Worm (Caenorhabditis elegans) whole organism, midembryonic: ENCODE measurements around the gene elo-7.

ENCODE experiments used
- T22C8.4 ChIP-seq: fragments of 200-800 bp; sonication (Bioruptor generic); IDR thresholded peaks from 2 replicates; pipeline ENCODE4 v1.3.6; 2022; ENCODE audit warnings: missing genetic modification characterization, missing compliant biosample characterization
- flt-1 ChIP-seq: fragments of 200-800 bp; sonication (Bioruptor generic); IDR thresholded peaks from 2 replicates; pipeline ENCODE4 v1.3.6; 2022; ENCODE audit warnings: missing genetic modification characterization, missing compliant biosample characterization
- klf-2 ChIP-seq: fragments of 200-800 bp; sonication (Bioruptor generic); conservative IDR thresholded peaks from 2 replicates; pipeline ENCODE4 v1.3.6; 2022; ENCODE audit warnings: missing genetic modification reagents, missing genetic modification characterization, missing compliant biosample characterization
- tab-1 ChIP-seq: fragments of 200-800 bp; sonication (Bioruptor generic); IDR thresholded peaks from 2 replicates; pipeline ENCODE4 v1.3.6; 2022; ENCODE audit warnings: missing genetic modification characterization, missing compliant biosample characterization
- ztf-23 ChIP-seq: fragments of 200-800 bp; sonication (Bioruptor generic); IDR thresholded peaks from 2 replicates; pipeline ENCODE4 v1.3.6; 2022; ENCODE audit warnings: missing genetic modification reagents, missing genetic modification characterization, missing compliant biosample characterization

DNA sequence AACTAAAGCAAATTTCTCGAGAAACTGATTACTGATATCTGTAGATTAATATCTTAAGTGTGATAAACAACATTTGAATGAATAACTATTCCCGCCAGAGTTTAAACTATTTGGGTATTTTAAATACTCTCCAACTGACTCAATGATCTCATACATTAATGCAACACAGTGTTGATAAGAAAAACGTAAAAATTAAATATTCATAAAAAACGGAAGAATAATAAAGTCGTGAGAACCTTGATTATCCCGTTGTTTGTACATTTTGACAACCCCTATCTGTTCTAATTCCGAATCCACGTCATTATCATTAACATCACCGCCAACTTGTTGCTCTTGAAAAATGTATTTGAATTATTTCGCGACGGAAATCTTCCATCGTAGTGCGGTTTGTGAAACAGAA, at the start of gene elo-7:
- TF ChIP-seq tab-1 (GFP tag; lab: Robert Waterston, UW), result no peak
- TF ChIP-seq flt-1 (GFP tag; lab: Robert Waterston, UW), result no peak
- no peak for TF ChIP-seq klf-2 (GFP tag; lab: Robert Waterston, UW)
- no peak for TF ChIP-seq ztf-23 (GFP tag; lab: Robert Waterston, UW)
- TF ChIP-seq T22C8.4 (GFP tag; lab: Robert Waterston, UW), result no peak
